Fruit fly (Drosophila melanogaster): ENCODE results near the gene Pfrx.

Pfrx gene

dm6 chrX:19491984-19492584 lies 3.2 kb upstream of the Pfrx start, which contains the start of the genes pcm and ND-18:
TSS of gene pcm (minus strand) at chrX:19492011.
TSS of gene ND-18 (plus strand) at chrX:19492421.
- TF ChIP-seq MESR4 (GFP tag; optimal IDR thresholded peaks at IDR 0.05), result peak; percentile 62
- TF ChIP-seq nmo (GFP tag; optimal IDR thresholded peaks at IDR 0.05), result peak; percentile 9
- TF ChIP-seq p53 (GFP tag; optimal IDR thresholded peaks at IDR 0.05), result no peak
- no peak for TF ChIP-seq ind (GFP tag; optimal IDR thresholded peaks at IDR 0.05)
- TF ChIP-seq CG3407 (GFP tag; optimal IDR thresholded peaks at IDR 0.05), result no peak
- TF ChIP-seq bowl (GFP tag; IDR thresholded peaks at IDR 0.05), result no peak
- peak; percentile 96 for TF ChIP-seq CG11504 (tag; optimal IDR thresholded peaks at IDR 0.05)
- TF ChIP-seq zen (tag; optimal IDR thresholded peaks at IDR 0.05), result peak; percentile 2
- TF ChIP-seq CG10366 (GFP tag; IDR thresholded peaks at IDR 0.05), result no peak
- peak; percentile 18 for TF ChIP-seq amos (GFP tag; IDR thresholded peaks at IDR 0.05; ENCODE audit: partially characterized antibody)
- TF ChIP-seq Bgb (GFP tag; IDR thresholded peaks at IDR 0.05; ENCODE audit: partially characterized antibody), result peak; percentile 6; the same call in 1 of the 2 replicates
- TF ChIP-seq CG4360 (GFP tag; IDR thresholded peaks at IDR 0.05), result no peak
- no peak for TF ChIP-seq CG1024 (GFP tag; IDR thresholded peaks at IDR 0.05)
- peak; percentile 66 for TF ChIP-seq CG2116 (GFP tag; optimal IDR thresholded peaks at IDR 0.05)
- TF ChIP-seq insv (GFP tag; optimal IDR thresholded peaks at IDR 0.05), result peak; percentile 90 to 98
- peak; percentile 32 for TF ChIP-seq CG4617 (GFP tag; optimal IDR thresholded peaks at IDR 0.05; ENCODE audit: borderline replicate concordance)
- no peak for TF ChIP-seq CG10959 (GFP tag; IDR thresholded peaks at IDR 0.05)
- peak; percentile 90 for TF ChIP-seq Sin3A (optimal IDR thresholded peaks at IDR 0.05)
- no peak for TF ChIP-seq Antp (GFP tag; optimal IDR thresholded peaks at IDR 0.05)
- no peak for TF ChIP-seq salm (tag; optimal IDR thresholded peaks at IDR 0.05)
- TF ChIP-seq unc-4 (GFP tag; IDR thresholded peaks at IDR 0.05; ENCODE audit: partially characterized antibody), result 0 out of 2 replicates have a peak, but pooled peaks have one; percentile 22
- no peak for TF ChIP-seq lmd (GFP tag; IDR thresholded peaks at IDR 0.05)
- TF ChIP-seq trem (tag; optimal IDR thresholded peaks at IDR 0.05), result peak; percentile 1
- peak; percentile 33 for TF ChIP-seq YL-1 (GFP tag; optimal IDR thresholded peaks at IDR 0.05)
- TF ChIP-seq CG9817 (tag; optimal IDR thresholded peaks at IDR 0.05), result no peak
- no peak for TF ChIP-seq cas (GFP tag; IDR thresholded peaks at IDR 0.05)
- TF ChIP-seq CG3726 (GFP tag; IDR thresholded peaks at IDR 0.05), result no peak
- TF ChIP-seq CG12659 (GFP tag; optimal IDR thresholded peaks at IDR 0.05), result peak; percentile 39
- TF ChIP-seq phol (tag; optimal IDR thresholded peaks at IDR 0.05), result peak; percentile 35
- TF ChIP-seq CG15514 (GFP tag; optimal IDR thresholded peaks at IDR 0.05), result peak; percentile 85
- 0 out of 2 replicates have a peak, but pooled peaks have one; percentile 19 for TF ChIP-seq Scr (GFP tag; IDR thresholded peaks at IDR 0.05; ENCODE audit: partially characterized antibody)
- TF ChIP-seq crp (GFP tag; optimal IDR thresholded peaks at IDR 0.05), result peak; percentile 54 to 92
- no peak for TF ChIP-seq CG16815 (GFP tag; optimal IDR thresholded peaks at IDR 0.05)
- TF ChIP-seq CG6175 (GFP tag; IDR thresholded peaks at IDR 0.05), result no peak
- TF ChIP-seq CG9797 (GFP tag; optimal IDR thresholded peaks at IDR 0.05), result peak; percentile 79
- TF ChIP-seq dm (GFP tag; optimal IDR thresholded peaks at IDR 0.05), result peak; percentile 27
- TF ChIP-seq CG1602 (GFP tag; optimal IDR thresholded peaks at IDR 0.05), result no peak
- peak; percentile 54 for TF ChIP-seq CG10267 (tag; optimal IDR thresholded peaks at IDR 0.05)
- TF ChIP-seq knrl (GFP tag; IDR thresholded peaks at IDR 0.05; ENCODE audit: partially characterized antibody), result 0 out of 3 replicates have a peak, but pooled peaks have one; percentile 28
- TF ChIP-seq stwl (tag; optimal IDR thresholded peaks at IDR 0.05), result peak; percentile 23
- no peak for TF ChIP-seq Oli (tag; optimal IDR thresholded peaks at IDR 0.05)
- peak; percentile 4 for TF ChIP-seq CG2120 (GFP tag; optimal IDR thresholded peaks at IDR 0.05)
- peak; percentile 23 for TF ChIP-seq CG30020 (tag; optimal IDR thresholded peaks at IDR 0.05)
- peak; percentile 78 for TF ChIP-seq gfzf (GFP tag; optimal IDR thresholded peaks at IDR 0.05)
- no peak for TF ChIP-seq disco-r (GFP tag; optimal IDR thresholded peaks at IDR 0.05)
- TF ChIP-seq TFAM (GFP tag; optimal IDR thresholded peaks at IDR 0.05), result no peak
- TF ChIP-seq grau (tag; optimal IDR thresholded peaks at IDR 0.05), result no peak
- TF ChIP-seq pzg (GFP tag; optimal IDR thresholded peaks at IDR 0.05), result peak; percentile 64
- no peak for TF ChIP-seq aop (GFP tag; IDR thresholded peaks at IDR 0.05)
